Fruit fly (Drosophila melanogaster) whole organism: Measurements from ENCODE around the gene CG33510.

Source experiments
- CG8478 ChIP-seq: fragments of >200 bp; optimal IDR thresholded peaks from 2 replicates; lab custom pipeline; 2018; ENCODE audit warnings: inconsistent platforms
- Dll ChIP-seq: fragments of >200 bp; optimal IDR thresholded peaks from 2 replicates; lab custom pipeline; 2017
- EcR ChIP-seq, 2 experiments: fragments of >200 bp; optimal IDR thresholded peaks; 2 replicates each; lab custom pipeline; 2017; ENCODE audit warnings: missing biosample characterization in 2 of 2, missing genetic modification characterization in 2 of 2, missing genetic modification reagents in 2 of 2
- pan ChIP-seq: fragments of >200 bp; optimal IDR thresholded peaks from 2 replicates; lab custom pipeline; 2017
- psq ChIP-seq: fragments of >200 bp; optimal IDR thresholded peaks from 2 replicates; lab custom pipeline; 2017
- usp ChIP-seq: fragments of >200 bp; optimal IDR thresholded peaks from 2 replicates; lab custom pipeline; 2017; ENCODE audit warnings: missing biosample characterization, missing genetic modification characterization, mixed read lengths

CG33510 gene

DNA sequence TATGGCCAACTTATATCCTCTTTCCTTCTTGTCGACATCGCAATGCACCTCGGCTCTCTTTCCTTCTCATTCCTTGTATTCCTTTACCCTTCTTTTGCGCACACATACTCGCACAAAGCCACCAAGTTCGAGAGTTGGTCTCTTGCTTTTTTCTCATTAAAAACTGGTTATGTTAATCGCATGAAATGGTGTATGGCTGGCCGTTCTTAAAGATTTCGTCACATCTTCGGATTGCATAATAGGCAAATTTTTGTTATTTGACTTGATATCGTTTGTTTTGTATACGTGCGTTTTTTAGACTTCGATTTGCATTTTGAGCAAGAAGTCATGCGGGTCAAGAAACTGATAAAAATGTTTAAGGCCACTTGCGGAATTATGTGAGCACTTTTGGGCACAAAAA lies 13.3 kb downstream of the CG33510 start:
- no peak for TF ChIP-seq Dll (lab: Kevin White, UChicago)
- TF ChIP-seq usp (GFP tag; lab: Kevin White, UChicago): no peak
- TF ChIP-seq pan (lab: Kevin White, UChicago): no peak
- no peak for TF ChIP-seq EcR (GFP tag; optimal IDR thresholded peaks at IDR 0.05; lab: Kevin White, UChicago)
- no peak for TF ChIP-seq psq (lab: Kevin White, UChicago)
- no peak for TF ChIP-seq CG8478 (lab: Kevin White, UChicago)

DNA sequence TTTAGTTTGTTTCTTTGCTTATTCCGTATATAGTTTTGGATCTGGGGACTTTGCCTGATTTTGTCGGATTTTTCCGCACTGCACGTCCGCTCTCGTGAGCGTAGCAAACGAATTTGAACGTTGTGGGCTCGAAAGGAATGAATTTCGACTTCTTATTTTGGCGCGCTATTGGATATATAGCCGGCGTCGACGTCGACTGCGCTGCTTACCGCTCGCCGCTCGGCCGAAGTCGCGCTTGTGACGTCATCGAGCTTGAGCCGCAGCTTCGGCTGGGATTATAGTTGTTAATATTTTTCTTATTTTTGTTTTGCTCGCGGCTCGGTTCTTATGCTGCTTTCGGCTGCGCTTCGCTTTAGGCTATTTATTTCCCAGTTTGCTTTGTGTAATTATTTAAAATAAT lies 14.3 kb downstream of the CG33510 start:
- TF ChIP-seq EcR (GFP tag; optimal IDR thresholded peaks at IDR 0.05; lab: Kevin White, UChicago) (no peak), Dll (lab: Kevin White, UChicago) (no peak), CG8478 (lab: Kevin White, UChicago) (no peak), usp (GFP tag; lab: Kevin White, UChicago) (no peak), pan (lab: Kevin White, UChicago) (no peak)

DNA sequence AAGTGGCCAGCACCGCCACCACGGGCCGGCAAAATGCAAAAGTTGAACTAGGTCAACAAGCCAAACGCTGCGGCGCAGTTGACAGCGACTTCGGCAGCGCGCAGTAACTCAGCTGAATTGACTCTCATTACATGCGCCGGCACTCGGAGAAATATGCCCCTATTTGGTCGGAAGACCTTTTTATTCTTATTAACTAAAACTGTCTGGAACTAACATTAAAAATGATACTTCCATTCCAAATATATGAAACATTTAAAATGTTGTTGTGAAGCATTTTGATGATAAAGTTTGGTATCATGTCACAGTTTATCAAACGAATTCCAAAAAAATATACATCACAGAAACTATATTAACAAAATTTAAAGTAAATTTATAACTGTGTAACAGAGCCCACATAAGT lies 17.0 kb downstream of the CG33510 start:
- no peak for TF ChIP-seq CG8478 (lab: Kevin White, UChicago)
- no peak for TF ChIP-seq psq (lab: Kevin White, UChicago)
- no peak for TF ChIP-seq pan (lab: Kevin White, UChicago)
- no peak for TF ChIP-seq Dll (lab: Kevin White, UChicago)
- TF ChIP-seq usp (GFP tag; lab: Kevin White, UChicago): no peak
- TF ChIP-seq EcR (GFP tag; optimal IDR thresholded peaks at IDR 0.05; lab: Kevin White, UChicago): no peak

DNA sequence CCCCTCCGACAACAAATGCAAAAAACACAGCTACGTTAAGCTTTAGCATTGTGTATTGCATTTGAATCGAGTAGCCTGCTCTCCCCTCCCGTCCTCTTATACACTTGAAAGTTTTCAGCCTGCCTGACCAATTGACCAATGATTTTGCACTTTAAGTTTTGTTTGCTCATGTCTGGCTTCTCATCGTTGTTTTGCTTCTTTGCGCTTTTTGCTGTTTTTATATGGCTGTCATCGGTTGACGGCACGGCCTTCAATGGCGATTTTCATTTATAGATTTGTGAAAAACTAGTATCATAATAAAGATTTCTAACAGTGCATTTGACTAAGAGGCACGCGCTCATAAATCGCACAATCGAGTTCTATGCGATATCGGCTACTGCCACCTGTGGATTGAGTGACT lies 18.2 kb downstream of the CG33510 start:
- no peak for TF ChIP-seq Dll (lab: Kevin White, UChicago)
- no peak for TF ChIP-seq CG8478 (lab: Kevin White, UChicago)
- no peak for TF ChIP-seq EcR (GFP tag; optimal IDR thresholded peaks at IDR 0.05; lab: Kevin White, UChicago)
- TF ChIP-seq psq (lab: Kevin White, UChicago): no peak
- no peak for TF ChIP-seq pan (lab: Kevin White, UChicago)
- TF ChIP-seq usp (GFP tag; lab: Kevin White, UChicago): no peak

DNA sequence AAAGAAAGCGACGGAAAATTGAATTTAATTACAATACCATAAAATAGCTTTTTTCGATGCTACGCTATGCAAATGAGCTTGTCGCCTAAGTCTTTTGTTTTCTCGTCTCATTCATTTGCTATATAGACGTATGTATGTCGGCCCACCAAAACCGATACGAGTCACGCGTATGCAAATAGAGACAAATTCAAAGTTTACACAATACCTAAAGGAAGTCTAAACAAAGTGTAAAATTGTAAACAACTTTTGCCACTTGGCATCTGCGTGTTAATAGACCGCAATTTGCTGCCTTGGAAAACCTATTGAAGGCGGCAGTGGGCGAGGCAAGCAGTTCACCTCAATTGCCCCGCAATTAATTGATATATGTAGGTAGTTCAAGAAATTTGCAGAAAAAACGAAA lies 21.5 kb downstream of the CG33510 start:
- TF ChIP-seq pan (lab: Kevin White, UChicago) (no peak), CG8478 (lab: Kevin White, UChicago) (no peak), psq (lab: Kevin White, UChicago) (no peak), EcR (GFP tag; optimal IDR thresholded peaks at IDR 0.05; lab: Kevin White, UChicago) (no peak), Dll (lab: Kevin White, UChicago) (no peak), usp (GFP tag; lab: Kevin White, UChicago) (no peak)

DNA sequence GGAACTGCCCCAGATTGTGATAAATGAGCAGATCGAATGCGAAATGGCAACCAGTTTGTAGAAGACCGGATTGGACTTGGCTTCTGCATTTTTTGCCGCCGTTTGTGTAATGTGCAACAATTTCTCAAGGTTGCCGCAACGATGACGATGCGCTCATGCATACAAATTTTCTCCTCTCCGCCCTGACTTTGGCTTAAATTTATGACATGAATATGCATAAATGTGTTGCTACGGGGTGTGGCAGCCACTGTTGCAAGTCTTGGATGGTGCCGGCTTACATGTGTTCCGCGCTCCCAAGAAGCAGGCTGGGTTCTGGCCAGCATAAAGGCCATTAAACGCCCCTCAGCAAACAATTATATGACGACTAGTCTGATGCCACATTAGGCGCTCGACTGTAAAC lies 22.5 kb downstream of the CG33510 start:
- no peak for TF ChIP-seq Dll (lab: Kevin White, UChicago)
- no peak for TF ChIP-seq usp (GFP tag; lab: Kevin White, UChicago)
- no peak for TF ChIP-seq CG8478 (lab: Kevin White, UChicago)
- TF ChIP-seq pan (lab: Kevin White, UChicago): no peak
- TF ChIP-seq EcR (GFP tag; optimal IDR thresholded peaks at IDR 0.05; lab: Kevin White, UChicago): no peak
- no peak for TF ChIP-seq psq (lab: Kevin White, UChicago)

DNA sequence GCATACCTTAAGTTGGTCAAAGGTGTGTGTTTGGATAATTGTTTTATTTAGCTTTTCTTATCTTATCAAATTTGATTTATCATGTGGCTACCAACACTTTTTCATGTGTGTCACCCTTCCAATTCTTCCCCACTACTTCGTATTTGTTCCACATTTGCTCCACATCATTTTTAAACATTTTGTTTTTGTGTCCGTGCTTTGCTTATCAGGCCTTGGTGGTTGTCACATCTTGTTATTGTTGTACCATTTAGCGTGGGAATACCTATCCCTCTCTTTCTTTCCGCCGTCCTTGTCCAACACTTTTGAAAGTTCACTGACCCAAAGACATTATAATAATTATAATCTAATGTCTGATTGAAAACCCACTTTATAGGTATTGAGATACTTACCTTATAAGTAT lies 30.5 kb downstream of the CG33510 start:
- TF ChIP-seq EcR (GFP tag; optimal IDR thresholded peaks at IDR 0.05; lab: Kevin White, UChicago): no peak
- no peak for TF ChIP-seq CG8478 (lab: Kevin White, UChicago)

DNA sequence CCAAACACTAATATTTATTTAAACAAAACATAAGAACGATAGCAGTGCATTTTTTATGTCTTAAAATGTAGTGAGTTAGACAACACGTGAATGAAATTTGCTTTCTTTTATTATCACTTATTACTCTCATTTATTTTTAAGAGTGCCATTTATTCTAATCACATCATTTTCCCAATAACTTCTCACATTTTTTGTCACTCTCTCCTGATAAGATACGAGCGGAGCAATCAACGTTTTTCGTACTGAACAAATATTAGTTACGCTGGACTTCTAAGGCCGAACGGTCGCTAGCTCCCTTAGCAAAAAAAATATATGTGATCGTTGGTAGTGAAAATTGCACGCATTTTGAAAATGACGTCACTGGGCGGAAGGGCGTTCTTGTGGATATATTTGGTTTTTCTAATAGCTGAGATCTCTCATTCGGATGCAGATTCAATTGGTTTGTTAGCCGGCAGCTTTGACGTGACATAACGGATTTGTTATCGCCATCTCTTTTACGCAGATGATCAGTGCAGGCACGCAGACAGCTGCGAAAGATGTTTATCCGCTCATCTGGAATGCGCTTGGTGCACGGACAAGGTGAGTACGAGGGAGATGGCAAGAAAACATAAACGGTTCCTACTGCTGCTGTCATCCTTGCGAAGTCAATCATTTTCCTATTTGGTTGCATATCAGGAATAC lies 31.2 kb downstream of the CG33510 start, which contains the start of gene Itgbn:
Gene Itgbn, plus strand, starts transcription at position 251 of the 681 bp plus-strand sequence.
- TF ChIP-seq EcR (GFP tag; optimal IDR thresholded peaks at IDR 0.05; lab: Kevin White, UChicago) (no peak), usp (GFP tag; lab: Kevin White, UChicago) (no peak), Dll (lab: Kevin White, UChicago) (no peak), pan (lab: Kevin White, UChicago) (no peak), CG8478 (lab: Kevin White, UChicago) (no peak), psq (lab: Kevin White, UChicago) (no peak)

DNA sequence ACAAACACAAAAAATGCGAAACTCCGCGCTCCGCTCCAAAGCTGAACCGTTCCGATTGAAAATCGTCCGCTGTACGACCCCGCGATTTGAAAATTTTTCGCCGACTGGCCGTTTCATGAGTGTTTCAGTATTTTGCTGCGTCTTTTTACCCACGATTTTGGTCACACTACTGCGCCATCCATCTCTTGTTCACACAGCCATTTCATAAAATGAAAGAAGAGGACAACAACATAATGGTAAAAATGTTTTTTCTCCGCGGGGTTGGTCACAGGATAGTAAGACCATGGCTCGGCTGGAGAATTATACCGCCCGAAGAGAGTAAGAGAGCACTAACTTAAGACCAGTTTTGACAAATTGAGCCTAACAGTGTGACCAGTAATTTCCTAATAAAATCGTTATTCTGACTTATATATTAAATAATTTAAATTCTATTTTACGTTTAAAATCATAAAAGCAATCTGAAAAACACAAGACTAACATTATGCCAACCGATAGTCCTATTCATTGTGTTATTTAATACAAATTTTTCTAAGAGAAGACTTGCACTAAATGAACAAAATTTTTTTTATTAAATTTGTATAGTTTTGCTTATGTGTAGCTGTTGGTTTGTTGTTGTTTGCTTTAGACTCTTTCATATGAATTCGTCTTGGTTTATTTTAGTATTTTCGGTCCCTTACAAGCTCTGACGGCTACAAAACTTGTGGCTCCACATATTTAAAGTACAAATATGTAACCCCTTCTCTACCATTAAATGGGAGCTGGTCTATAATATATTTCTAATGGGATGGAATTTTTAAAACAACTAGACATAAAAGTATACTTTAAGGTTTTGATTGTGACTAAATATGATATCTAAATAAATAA lies 32.0 kb downstream of the CG33510 start, which contains the start of gene CG42238:
Gene CG42238, minus strand, starts transcription at position 292 of the 864 bp plus-strand sequence.
- TF ChIP-seq CG8478 (lab: Kevin White, UChicago) (peak; percentile 26), pan (lab: Kevin White, UChicago) (no peak)

DNA sequence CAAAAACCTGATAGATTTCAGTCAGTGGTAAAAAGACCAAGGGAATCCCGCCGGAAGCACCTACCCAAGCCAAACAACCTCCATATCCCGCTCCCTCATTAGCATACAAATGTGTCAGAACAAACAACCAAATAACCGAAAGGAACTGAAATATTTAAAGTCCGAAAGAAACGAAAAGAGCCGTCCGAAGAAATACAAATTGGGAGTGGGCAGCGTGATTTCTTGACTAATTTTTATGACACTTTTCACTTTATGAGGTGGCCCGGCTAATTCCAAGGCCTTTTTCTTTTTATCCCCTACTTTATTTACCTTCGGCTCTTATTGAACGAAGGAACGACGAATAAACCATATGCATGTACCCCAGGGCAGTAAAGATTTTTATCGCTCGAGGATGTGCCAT lies 43.4 kb downstream of the CG33510 start:
- no peak for TF ChIP-seq usp (GFP tag; lab: Kevin White, UChicago)
- TF ChIP-seq psq (lab: Kevin White, UChicago): no peak
- TF ChIP-seq EcR (GFP tag; optimal IDR thresholded peaks at IDR 0.05; lab: Kevin White, UChicago): no peak
- TF ChIP-seq Dll (lab: Kevin White, UChicago): no peak
- no peak for TF ChIP-seq pan (lab: Kevin White, UChicago)
- no peak for TF ChIP-seq CG8478 (lab: Kevin White, UChicago)

DNA sequence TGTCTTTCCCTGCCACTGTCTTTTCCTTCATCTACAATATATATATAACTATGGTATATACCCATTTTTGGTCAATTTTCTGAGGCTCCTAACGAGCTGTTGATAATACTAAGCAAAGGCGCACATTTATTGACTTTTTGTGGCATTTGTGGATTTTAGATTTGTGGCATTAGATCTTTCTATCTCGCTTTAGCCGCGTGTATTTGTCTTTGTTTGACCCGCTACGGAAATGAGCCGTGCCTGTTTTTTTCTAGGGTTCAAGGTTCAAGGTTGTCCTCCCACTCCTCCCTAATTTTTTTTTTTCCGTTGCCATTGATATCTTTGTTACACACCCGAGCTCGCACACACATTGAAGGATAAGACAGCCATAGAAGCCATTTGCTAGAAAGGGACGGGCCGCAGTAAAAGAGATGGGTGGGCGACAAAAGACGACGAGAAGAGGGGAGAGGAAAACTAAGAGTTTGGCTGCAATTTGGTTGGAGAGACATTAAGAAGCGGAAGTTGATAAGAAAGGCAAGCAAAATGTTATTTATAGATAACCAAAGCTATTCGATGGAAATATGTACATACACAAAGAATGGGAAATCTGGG lies 44.5 kb downstream of the CG33510 start:
- TF ChIP-seq CG8478 (lab: Kevin White, UChicago) (no peak), usp (GFP tag; lab: Kevin White, UChicago) (no peak), pan (lab: Kevin White, UChicago) (no peak), EcR (GFP tag; optimal IDR thresholded peaks at IDR 0.05; lab: Kevin White, UChicago) (no peak)
